Worm (Caenorhabditis elegans) whole organism, L2 larva: ENCODE data around the gene pigk-1.

Experiments used
- C34F6.9 ChIP-seq: fragments of 150-350 bp; optimal IDR thresholded peaks from 2 replicates; lab custom pipeline; 2014; ENCODE audit warnings: missing biosample characterization, missing genetic modification characterization
- F13H6.1 ChIP-seq: sonication (generic microtip); optimal IDR thresholded peaks from 2 replicates; lab custom pipeline; 2016; ENCODE audit warnings: missing genetic modification characterization, missing compliant biosample characterization
- R02D3.7 ChIP-seq: fragments of 150-350 bp; optimal IDR thresholded peaks from 2 replicates; lab custom pipeline; 2014; ENCODE audit warnings: missing biosample characterization, missing genetic modification characterization
- Y55F3AM.14 ChIP-seq: fragments of 200-800 bp; sonication (Bioruptor generic); optimal IDR thresholded peaks from 2 replicates; lab custom pipeline; 2018; ENCODE audit warnings: mild to moderate bottlenecking, missing genetic modification characterization, missing compliant biosample characterization
- ZK546.5 ChIP-seq: sonication (generic microtip); optimal IDR thresholded peaks from 2 replicates; lab custom pipeline; 2017; ENCODE audit warnings: missing biosample characterization, missing genetic modification characterization
- alr-1 ChIP-seq: fragments of 150-350 bp; optimal IDR thresholded peaks from 2 replicates; lab custom pipeline; 2014; ENCODE audit warnings: missing biosample characterization, missing genetic modification characterization
- blmp-1 ChIP-seq: sonication (generic microtip); optimal IDR thresholded peaks from 2 replicates; lab custom pipeline; 2017; ENCODE audit warnings: missing genetic modification characterization, mild to moderate bottlenecking, missing compliant biosample characterization, antibody characterized with exemption, moderate library complexity; ENCODE audit not compliant: insufficient read depth
- ceh-16 ChIP-seq: fragments of 150-350 bp; optimal IDR thresholded peaks from 2 replicates; lab custom pipeline; 2014; ENCODE audit warnings: missing biosample characterization, missing genetic modification characterization
- crh-2 ChIP-seq: sonication (generic microtip); optimal IDR thresholded peaks from 2 replicates; lab custom pipeline; 2017; ENCODE audit warnings: missing biosample characterization, missing genetic modification characterization
- dmd-4 ChIP-seq: sonication (generic microtip); optimal IDR thresholded peaks from 2 replicates; lab custom pipeline; 2017; ENCODE audit warnings: missing biosample characterization, missing genetic modification characterization
- egl-27 ChIP-seq: sonication (generic microtip); optimal IDR thresholded peaks from 3 replicates; lab custom pipeline; 2017; ENCODE audit warnings: missing biosample characterization, missing genetic modification reagents, missing genetic modification characterization
- elt-1 ChIP-seq: fragments of 150-350 bp; optimal IDR thresholded peaks from 2 replicates; lab custom pipeline; 2014; ENCODE audit warnings: missing biosample characterization, missing genetic modification characterization
- fos-1 ChIP-seq: fragments of 150-350 bp; optimal IDR thresholded peaks from 2 replicates; lab custom pipeline; 2014; ENCODE audit warnings: missing biosample characterization, missing genetic modification characterization
- gmeb-1 ChIP-seq: fragments of 150-350 bp; optimal IDR thresholded peaks from 2 replicates; lab custom pipeline; 2014; ENCODE audit warnings: missing biosample characterization, missing genetic modification characterization
- lin-13 ChIP-seq: fragments of 150-350 bp; optimal IDR thresholded peaks from 2 replicates; lab custom pipeline; 2014; ENCODE audit warnings: missing biosample characterization, missing genetic modification reagents, missing genetic modification characterization
- lin-39 ChIP-seq: fragments of 150-350 bp; optimal IDR thresholded peaks from 2 replicates; lab custom pipeline; 2014; ENCODE audit warnings: missing biosample characterization, missing genetic modification reagents, missing genetic modification characterization
- lsy-2 ChIP-seq, 2 experiments: fragments of 150-350 bp in 1 of 2; sonication (generic microtip) in 1 of 2; optimal IDR thresholded peaks; 2 replicates each; lab custom pipeline; 2014 to 2017; ENCODE audit warnings: missing biosample characterization in 2 of 2, missing genetic modification characterization in 2 of 2
- mab-5 ChIP-seq: fragments of 150-350 bp; optimal IDR thresholded peaks from 2 replicates; lab custom pipeline; 2014; ENCODE audit warnings: missing biosample characterization, missing genetic modification characterization
- mbf-1 ChIP-seq: sonication (generic microtip); optimal IDR thresholded peaks from 2 replicates; lab custom pipeline; 2017; ENCODE audit warnings: missing biosample characterization, missing genetic modification characterization
- mdl-1 ChIP-seq, 2 experiments: fragments of 150-350 bp in 1 of 2; sonication (generic microtip) in 1 of 2; optimal IDR thresholded peaks; 2 replicates each; lab custom pipeline; 2017; ENCODE audit warnings: missing biosample characterization in 2 of 2, missing genetic modification characterization in 2 of 2
- nhr-10 ChIP-seq: sonication (generic microtip); optimal IDR thresholded peaks from 2 replicates; lab custom pipeline; 2017; ENCODE audit warnings: missing biosample characterization, missing genetic modification characterization
- nhr-12 ChIP-seq: fragments of 150-350 bp; optimal IDR thresholded peaks from 2 replicates; lab custom pipeline; 2014; ENCODE audit warnings: missing biosample characterization, missing genetic modification characterization
- nhr-129 ChIP-seq: fragments of 150-350 bp; optimal IDR thresholded peaks from 2 replicates; lab custom pipeline; 2014; ENCODE audit warnings: missing biosample characterization, missing genetic modification characterization
- nhr-21 ChIP-seq: fragments of 150-350 bp; optimal IDR thresholded peaks from 2 replicates; lab custom pipeline; 2014; ENCODE audit warnings: missing biosample characterization, missing genetic modification characterization
- nhr-23 ChIP-seq: fragments of 150-350 bp; optimal IDR thresholded peaks from 2 replicates; lab custom pipeline; 2014; ENCODE audit warnings: missing biosample characterization, missing genetic modification reagents, missing genetic modification characterization
- nhr-237 ChIP-seq: fragments of 150-350 bp; optimal IDR thresholded peaks from 2 replicates; lab custom pipeline; 2014; ENCODE audit warnings: missing biosample characterization, missing genetic modification characterization
- nhr-25 ChIP-seq: fragments of 150-350 bp; sonication (generic microtip); optimal IDR thresholded peaks from 3 replicates; lab custom pipeline; 2014; ENCODE audit warnings: missing biosample characterization, missing genetic modification characterization
- nhr-77 ChIP-seq: fragments of 150-350 bp; optimal IDR thresholded peaks from 2 replicates; lab custom pipeline; 2014; ENCODE audit warnings: missing biosample characterization, missing genetic modification characterization
- peb-1 ChIP-seq: fragments of 150-350 bp; optimal IDR thresholded peaks from 2 replicates; lab custom pipeline; 2014; ENCODE audit warnings: missing biosample characterization, missing genetic modification characterization
- sem-4 ChIP-seq: fragments of 150-350 bp; optimal IDR thresholded peaks from 2 replicates; lab custom pipeline; 2014; ENCODE audit warnings: missing biosample characterization, missing genetic modification reagents, missing genetic modification characterization
- skn-1 ChIP-seq: sonication (generic microtip); optimal IDR thresholded peaks from 2 replicates; lab custom pipeline; 2017; ENCODE audit warnings: missing biosample characterization, missing genetic modification characterization
- sma-3 ChIP-seq: sonication (generic microtip); optimal IDR thresholded peaks from 2 replicates; lab custom pipeline; 2016; ENCODE audit warnings: missing genetic modification reagents, missing genetic modification characterization, missing compliant biosample characterization
- sma-9 ChIP-seq, 2 experiments: fragments of 150-350 bp in 1 of 2; sonication (generic microtip) in 1 of 2; optimal IDR thresholded peaks; 2 replicates each; lab custom pipeline; 2014 to 2016; ENCODE audit warnings: missing genetic modification characterization in 2 of 2, mild to moderate bottlenecking in 1 of 2, missing biosample characterization in 1 of 2, missing compliant biosample characterization in 1 of 2, missing genetic modification reagents in 1 of 2, moderate library complexity in 1 of 2
- snpc-4 ChIP-seq: fragments of 150-350 bp; optimal IDR thresholded peaks from 2 replicates; lab custom pipeline; 2014; ENCODE audit warnings: missing biosample characterization, missing genetic modification characterization
- unc-39 ChIP-seq: fragments of 150-350 bp; optimal IDR thresholded peaks from 2 replicates; lab custom pipeline; 2014; ENCODE audit warnings: missing biosample characterization, missing genetic modification characterization
- unc-55 ChIP-seq: fragments of 150-350 bp; sonication (generic microtip); optimal IDR thresholded peaks from 3 replicates; lab custom pipeline; 2014; ENCODE audit warnings: missing biosample characterization, missing genetic modification reagents, missing genetic modification characterization
- unc-62 ChIP-seq: fragments of 150-350 bp; optimal IDR thresholded peaks from 2 replicates; lab custom pipeline; 2014; ENCODE audit warnings: missing biosample characterization, missing genetic modification reagents, missing genetic modification characterization
- zag-1 ChIP-seq: fragments of 150-350 bp; optimal IDR thresholded peaks from 2 replicates; lab custom pipeline; 2014; ENCODE audit warnings: missing biosample characterization, missing genetic modification characterization
- ztf-1 ChIP-seq: fragments of 200-800 bp; sonication (Bioruptor generic); conservative IDR thresholded peaks from 2 replicates; pipeline ENCODE4 v1.3.6; 2022; ENCODE audit warnings: missing genetic modification characterization, missing compliant biosample characterization
- ztf-11 ChIP-seq: sonication (generic microtip); optimal IDR thresholded peaks from 2 replicates; lab custom pipeline; 2017; ENCODE audit warnings: missing biosample characterization, missing genetic modification characterization
- ztf-4 ChIP-seq: fragments of 150-350 bp; optimal IDR thresholded peaks from 2 replicates; lab custom pipeline; 2014; ENCODE audit warnings: missing biosample characterization, missing genetic modification characterization

pigk-1 gene

DNA sequence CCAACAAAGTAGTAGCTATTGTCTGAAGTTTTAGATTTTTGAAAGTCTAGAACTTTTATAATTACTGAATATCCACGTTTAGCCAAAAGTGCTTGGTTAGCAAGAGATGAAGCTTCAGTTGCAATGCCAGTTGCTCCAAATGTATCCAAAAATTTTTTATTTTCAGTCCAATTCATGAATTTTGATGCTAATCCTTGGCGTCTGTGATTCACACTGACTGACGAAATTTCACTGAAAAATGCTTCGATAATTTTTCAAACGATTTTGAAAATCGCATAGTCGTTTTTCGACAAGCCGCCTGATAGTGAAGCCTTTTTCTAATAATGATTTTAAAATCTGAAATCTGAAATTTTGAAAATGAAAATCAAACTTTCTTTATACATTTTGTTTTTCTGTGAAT lies 15.8 kb downstream of the pigk-1 start:
- TF ChIP-seq fos-1 (tag; lab: Kevin White, UChicago) (no peak), egl-27 (no peak), elt-1 (tag; lab: Kevin White, UChicago) (no peak)
- TF ChIP-seq, all 48 proteins: peak for 0

DNA sequence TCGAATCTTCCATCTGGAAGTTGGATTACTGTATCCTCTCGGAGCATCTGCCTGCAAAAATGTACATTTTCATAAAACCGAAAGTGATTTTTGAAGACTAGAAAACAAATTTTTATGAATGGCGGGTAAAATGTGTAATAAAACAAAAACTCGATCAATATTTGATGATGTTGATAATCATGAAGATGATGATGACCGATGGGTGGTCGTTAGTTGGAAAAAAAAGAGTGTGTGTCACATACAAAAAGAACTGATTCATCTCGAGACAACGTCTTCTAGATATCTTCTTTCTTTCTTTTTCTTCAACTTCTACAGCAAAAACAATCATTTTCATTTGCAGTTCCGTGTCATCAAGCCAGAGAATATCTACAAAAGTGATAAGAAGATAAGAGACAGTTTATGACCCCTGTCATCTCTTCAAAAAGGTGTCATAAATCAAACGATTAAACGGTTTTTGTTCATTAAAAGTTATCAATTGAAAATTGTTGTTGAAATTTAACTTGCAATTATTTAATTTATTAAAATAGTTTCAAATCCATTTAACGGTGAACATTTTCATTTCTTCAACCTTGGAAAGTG lies 17.2 kb downstream of the pigk-1 start, which contains the start of gene bcc-1:
Gene bcc-1 (minus strand): TSS at position 51 of the 579 bp plus-strand sequence.
- TF ChIP-seq sma-3 (peak; percentile 45), nhr-25 (tag; lab: Kevin White, UChicago) (peak; percentile 57), sma-9 (GFP tag; optimal IDR thresholded peaks at IDR 0.05; lab: Kevin White, UChicago) (peak; percentile 42), sma-9 (tag; optimal IDR thresholded peaks at IDR 0.05; lab: Kevin White, UChicago) (no peak), nhr-21 (peak; percentile 18), ztf-4 (tag; lab: Kevin White, UChicago) (no peak), fos-1 (tag; lab: Kevin White, UChicago) (peak; percentile 62), nhr-23 (tag; lab: Kevin White, UChicago) (no peak), gmeb-1 (tag; lab: Kevin White, UChicago) (peak; percentile 23), blmp-1 (tag; lab: Kevin White, UChicago) (peak; percentile 7), mab-5 (tag; lab: Kevin White, UChicago) (peak; percentile 60)

ce11 chrIV:11089527-11089926 lies 20.3 kb downstream of the pigk-1 start, which contains the start of gene M7.7:
Gene M7.7, plus strand, starts transcription at chrIV:11089827.
- TF ChIP-seq sma-3 (no peak), nhr-23 (tag; lab: Kevin White, UChicago) (no peak), lin-39 (tag; lab: Kevin White, UChicago) (no peak), zag-1 (no peak), blmp-1 (tag; lab: Kevin White, UChicago) (no peak), elt-1 (tag; lab: Kevin White, UChicago) (no peak), mbf-1 (tag; lab: Kevin White, UChicago) (no peak), crh-2 (tag; lab: Kevin White, UChicago) (no peak), ceh-16 (no peak), unc-39 (tag; lab: Kevin White, UChicago) (no peak)

ce11 chrIV:11083609-11084008 lies 26.2 kb downstream of the pigk-1 start, which contains the start of gene klc-1:
Gene klc-1, plus strand, starts transcription at chrIV:11083735.
- TF ChIP-seq sem-4 (tag; lab: Kevin White, UChicago) (no peak), lsy-2 (tag; optimal IDR thresholded peaks at IDR 0.05; lab: Kevin White, UChicago) (peak in 1 of 2 experiments; percentile 63)
- TF ChIP-seq, all 48 proteins: peak for 1

- TF ChIP-seq nhr-23 (tag; lab: Kevin White, UChicago) (peak; percentile 42), ztf-4 (tag; lab: Kevin White, UChicago) (peak; percentile 91), F13H6.1 (tag; lab: Kevin White, UChicago) (peak; percentile 97), nhr-12 (tag; lab: Kevin White, UChicago) (no peak), peb-1 (no peak), ztf-11 (tag; lab: Kevin White, UChicago) (no peak), blmp-1 (tag; lab: Kevin White, UChicago) (peak; percentile 92), ceh-16 (no peak), ZK546.5 (peak; percentile 44), lsy-2 (tag; optimal IDR thresholded peaks at IDR 0.05; lab: Kevin White, UChicago) (peak; percentile 76 to 94), unc-62 (peak; percentile 21), fos-1 (tag; lab: Kevin White, UChicago) (peak; percentile 85), mab-5 (tag; lab: Kevin White, UChicago) (peak; percentile 93), nhr-10 (tag; lab: Kevin White, UChicago) (no peak), nhr-237 (tag; lab: Kevin White, UChicago) (no peak), C34F6.9 (tag; lab: Kevin White, UChicago) (peak; percentile 99), nhr-129 (tag; lab: Kevin White, UChicago) (peak; percentile 98), nhr-25 (tag; lab: Kevin White, UChicago) (peak; percentile 94), egl-27 (peak; percentile 93), skn-1 (tag; lab: Kevin White, UChicago) (peak; percentile 3), snpc-4 (tag; lab: Kevin White, UChicago) (peak; percentile 62), alr-1 (tag; lab: Kevin White, UChicago) (peak; percentile 62), mbf-1 (tag; lab: Kevin White, UChicago) (no peak), mdl-1 (tag; optimal IDR thresholded peaks at IDR 0.05; lab: Kevin White, UChicago) (peak; percentile 61 to 84), unc-39 (tag; lab: Kevin White, UChicago) (peak; percentile 27), unc-55 (peak; percentile 94), zag-1 (peak; percentile 99), gmeb-1 (tag; lab: Kevin White, UChicago) (peak; percentile 64), Y55F3AM.14 (GFP tag; lab: Kevin White, UChicago) (peak; percentile 83), nhr-77 (tag; lab: Kevin White, UChicago) (no peak), dmd-4 (tag; lab: Kevin White, UChicago) (no peak), elt-1 (tag; lab: Kevin White, UChicago) (no peak), lin-13 (GFP tag; lab: Kevin White, UChicago) (peak; percentile 86), R02D3.7 (tag; lab: Kevin White, UChicago) (no peak), ztf-1 (GFP tag; lab: Robert Waterston, UW) (no peak)
Measured at ce11 chrIV:11082789-11083235, 27.0 kb downstream of the pigk-1 start.
